Worm (Caenorhabditis elegans) whole organism, L1 larva: ENCODE measurements around the gene unc-130.

Experiments used
- C04F5.9 ChIP-seq: sonication (generic microtip); optimal IDR thresholded peaks from 2 replicates; lab custom pipeline; 2016; ENCODE audit warnings: missing genetic modification characterization, missing compliant biosample characterization
- F16B12.6 ChIP-seq: fragments of 150-350 bp; optimal IDR thresholded peaks from 2 replicates; lab custom pipeline; 2014; ENCODE audit warnings: missing biosample characterization, missing genetic modification characterization
- alr-1 ChIP-seq: fragments of 200-800 bp; sonication (Bioruptor generic); optimal IDR thresholded peaks from 2 replicates; lab custom pipeline; 2018; ENCODE audit warnings: borderline replicate concordance, mild to moderate bottlenecking, missing genetic modification characterization, missing compliant biosample characterization
- blmp-1 ChIP-seq: fragments of 150-350 bp; optimal IDR thresholded peaks from 2 replicates; lab custom pipeline; 2014; ENCODE audit warnings: missing biosample characterization, missing genetic modification characterization
- ceh-8 ChIP-seq: fragments of 200-800 bp; sonication (Bioruptor generic); optimal IDR thresholded peaks from 2 replicates; lab custom pipeline; 2018; ENCODE audit warnings: mild to moderate bottlenecking, missing genetic modification characterization, moderate library complexity, missing compliant biosample characterization
- ceh-88 ChIP-seq: fragments of 200-800 bp; sonication (Bioruptor generic); IDR thresholded peaks from 2 replicates; pipeline ENCODE4 v1.3.6; 2022; ENCODE audit warnings: missing genetic modification characterization, missing compliant biosample characterization
- ceh-90 ChIP-seq: sonication (generic microtip); optimal IDR thresholded peaks from 2 replicates; lab custom pipeline; 2016; ENCODE audit warnings: missing genetic modification characterization, missing compliant biosample characterization
- ces-1 ChIP-seq: fragments of 150-350 bp; optimal IDR thresholded peaks from 2 replicates; lab custom pipeline; 2014; ENCODE audit warnings: missing biosample characterization, missing genetic modification reagents, missing genetic modification characterization
- dpl-1 ChIP-seq, 3 experiments: fragments of 150-350 bp in 2 of 3; sonication (generic microtip) in 1 of 3; optimal IDR thresholded peaks; 2 replicates each; lab custom pipeline; 2014 to 2017; ENCODE audit warnings: missing biosample characterization in 3 of 3, missing genetic modification characterization in 3 of 3, missing genetic modification reagents in 3 of 3
- dsc-1 ChIP-seq: sonication (generic microtip); optimal IDR thresholded peaks from 2 replicates; lab custom pipeline; 2016; ENCODE audit warnings: mild to moderate bottlenecking, missing genetic modification characterization, missing compliant biosample characterization
- efl-1 ChIP-seq, 4 experiments: fragments of 150-350 bp; optimal IDR thresholded peaks in 3 of 4; peaks in 1 of 4; 1 replicate in 1 of 4; 2 replicates in 3 of 4; lab custom pipeline; 2014; ENCODE audit warnings: missing biosample characterization in 2 of 4, missing genetic modification characterization in 2 of 4, missing genetic modification reagents in 2 of 4
- efl-3 ChIP-seq: fragments of 200-800 bp; sonication (Bioruptor generic); optimal IDR thresholded peaks from 2 replicates; lab custom pipeline; 2018; ENCODE audit warnings: mild to moderate bottlenecking, missing genetic modification characterization, missing compliant biosample characterization
- egl-13 ChIP-seq: sonication (generic microtip); optimal IDR thresholded peaks from 2 replicates; lab custom pipeline; 2016; ENCODE audit warnings: missing genotype, missing genetic modification reagents, missing genetic modification characterization, missing compliant biosample characterization
- elt-3 ChIP-seq, 6 experiments: fragments of 150-350 bp in 1 of 6; sonication (generic microtip); optimal IDR thresholded peaks; 2 replicates each; lab custom pipeline; 2017 to 2018; ENCODE audit warnings: missing biosample characterization in 6 of 6, missing genetic modification characterization in 6 of 6, inconsistent platforms in 1 of 6
- fkh-10 ChIP-seq: sonication (generic microtip); optimal IDR thresholded peaks from 2 replicates; lab custom pipeline; 2017; ENCODE audit warnings: missing biosample characterization, missing genetic modification reagents, missing genetic modification characterization
- fkh-4 ChIP-seq: sonication (generic microtip); optimal IDR thresholded peaks from 2 replicates; lab custom pipeline; 2016; ENCODE audit warnings: missing compliant biosample characterization, missing genetic modification characterization, borderline replicate concordance
- fkh-8 ChIP-seq: sonication (generic microtip); optimal IDR thresholded peaks from 2 replicates; lab custom pipeline; 2016; ENCODE audit warnings: mild to moderate bottlenecking, missing genetic modification characterization, missing compliant biosample characterization
- hlh-17 ChIP-seq: fragments of 200-800 bp; sonication (Bioruptor generic); optimal IDR thresholded peaks from 2 replicates; lab custom pipeline; 2018; ENCODE audit warnings: missing genetic modification characterization, mild to moderate bottlenecking, missing compliant biosample characterization, moderate library complexity, borderline replicate concordance
- irx-1 ChIP-seq: sonication (generic microtip); optimal IDR thresholded peaks from 2 replicates; lab custom pipeline; 2016; ENCODE audit warnings: missing genetic modification characterization, missing compliant biosample characterization
- isw-1 ChIP-seq: fragments of 200-800 bp; sonication (Bioruptor generic); IDR thresholded peaks from 2 replicates; pipeline ENCODE4 v1.3.6; 2022; ENCODE audit warnings: missing genetic modification characterization, missing compliant biosample characterization
- lin-13 ChIP-seq: fragments of 150-350 bp; optimal IDR thresholded peaks from 2 replicates; lab custom pipeline; 2014; ENCODE audit warnings: missing biosample characterization, missing genetic modification reagents, missing genetic modification characterization
- lin-14 ChIP-seq: fragments of 200-800 bp; sonication (Bioruptor generic); optimal IDR thresholded peaks from 2 replicates; lab custom pipeline; 2018; ENCODE audit warnings: mild to moderate bottlenecking, missing genetic modification characterization, moderate library complexity, missing compliant biosample characterization
- lin-15B ChIP-seq: fragments of 150-350 bp; sonication (generic microtip); optimal IDR thresholded peaks from 3 replicates; lab custom pipeline; 2014; ENCODE audit warnings: missing biosample characterization, missing genetic modification characterization
- lin-35 ChIP-seq, 2 experiments: fragments of 150-350 bp; optimal IDR thresholded peaks; 2 replicates each; lab custom pipeline; 2014; ENCODE audit warnings: missing biosample characterization in 2 of 2, missing genetic modification characterization in 2 of 2, missing genetic modification reagents in 2 of 2
- lir-3 ChIP-seq: sonication (generic microtip); optimal IDR thresholded peaks from 2 replicates; lab custom pipeline; 2016; ENCODE audit warnings: mild to moderate bottlenecking, missing genetic modification characterization, moderate library complexity, missing compliant biosample characterization; ENCODE audit not compliant: poor library complexity
- mep-1 ChIP-seq: fragments of 150-350 bp; optimal IDR thresholded peaks from 2 replicates; lab custom pipeline; 2014; ENCODE audit warnings: missing biosample characterization, missing genetic modification characterization
- nhr-20 ChIP-seq: sonication (generic microtip); optimal IDR thresholded peaks from 2 replicates; lab custom pipeline; 2016; ENCODE audit warnings: mild to moderate bottlenecking, missing genetic modification characterization, missing compliant biosample characterization
- nhr-237 ChIP-seq: fragments of 150-350 bp; optimal IDR thresholded peaks from 2 replicates; lab custom pipeline; 2014; ENCODE audit warnings: missing biosample characterization, missing genetic modification characterization
- nhr-28 ChIP-seq: fragments of 150-350 bp; optimal IDR thresholded peaks from 2 replicates; lab custom pipeline; 2014; ENCODE audit warnings: missing biosample characterization, missing genetic modification characterization
- nhr-47 ChIP-seq: sonication (generic microtip); optimal IDR thresholded peaks from 2 replicates; lab custom pipeline; 2016; ENCODE audit warnings: mild to moderate bottlenecking, missing genetic modification characterization, moderate library complexity, missing compliant biosample characterization
- nhr-71 ChIP-seq: sonication (generic microtip); optimal IDR thresholded peaks from 2 replicates; lab custom pipeline; 2016; ENCODE audit warnings: mild to moderate bottlenecking, missing genetic modification characterization, moderate library complexity, missing compliant biosample characterization
- nhr-76 ChIP-seq: sonication (generic microtip); optimal IDR thresholded peaks from 2 replicates; lab custom pipeline; 2017; ENCODE audit warnings: missing biosample characterization, missing genetic modification characterization
- nhr-85 ChIP-seq: sonication (generic microtip); peaks from one replicate; lab custom pipeline; 2016; ENCODE audit warnings: missing genetic modification characterization, inconsistent platforms, missing compliant biosample characterization
- nhr-90 ChIP-seq: sonication (generic microtip); optimal IDR thresholded peaks from 2 replicates; lab custom pipeline; 2016; ENCODE audit warnings: mild to moderate bottlenecking, missing genetic modification characterization, missing compliant biosample characterization; ENCODE audit not compliant: poor library complexity
- pag-3 ChIP-seq: sonication (generic microtip); optimal IDR thresholded peaks from 2 replicates; lab custom pipeline; 2017; ENCODE audit warnings: missing genetic modification characterization, mild to moderate bottlenecking, missing compliant biosample characterization, antibody characterized with exemption, borderline replicate concordance; ENCODE audit not compliant: insufficient read depth
- pqm-1 ChIP-seq: sonication (generic microtip); optimal IDR thresholded peaks from 3 replicates; lab custom pipeline; 2017; ENCODE audit warnings: missing biosample characterization, missing genetic modification characterization
- rnt-1 ChIP-seq: sonication (generic microtip); optimal IDR thresholded peaks from 2 replicates; lab custom pipeline; 2016; ENCODE audit warnings: mild to moderate bottlenecking, missing genetic modification characterization, moderate library complexity, missing compliant biosample characterization
- skn-1 ChIP-seq: fragments of 150-350 bp; optimal IDR thresholded peaks from 2 replicates; lab custom pipeline; 2014; ENCODE audit warnings: missing biosample characterization, missing genetic modification characterization
- snpc-4 ChIP-seq: fragments of 150-350 bp; optimal IDR thresholded peaks from 2 replicates; lab custom pipeline; 2014; ENCODE audit warnings: missing biosample characterization, missing genetic modification characterization
- snu-23 ChIP-seq: sonication (generic microtip); optimal IDR thresholded peaks from 2 replicates; lab custom pipeline; 2016; ENCODE audit warnings: missing genetic modification characterization, missing compliant biosample characterization
- swsn-7 ChIP-seq: sonication (generic microtip); optimal IDR thresholded peaks from 2 replicates; lab custom pipeline; 2016; ENCODE audit warnings: missing genetic modification characterization, missing compliant biosample characterization
- tbx-2 ChIP-seq: sonication (generic microtip); optimal IDR thresholded peaks from 2 replicates; lab custom pipeline; 2016; ENCODE audit warnings: missing genetic modification characterization, missing compliant biosample characterization
- unc-130 ChIP-seq: fragments of 150-350 bp; optimal IDR thresholded peaks from 2 replicates; lab custom pipeline; 2017; ENCODE audit warnings: missing biosample characterization, missing genetic modification characterization, inconsistent platforms
- unc-86 ChIP-seq: sonication (generic microtip); optimal IDR thresholded peaks from 2 replicates; lab custom pipeline; 2016; ENCODE audit warnings: missing genetic modification characterization, missing compliant biosample characterization
- unc-98 ChIP-seq: fragments of 200-800 bp; sonication (Bioruptor generic); IDR thresholded peaks from 2 replicates; pipeline ENCODE4 v1.3.6; 2022; ENCODE audit warnings: missing genetic modification characterization, missing compliant biosample characterization
- xbp-1 ChIP-seq: sonication (generic microtip); optimal IDR thresholded peaks from 2 replicates; lab custom pipeline; 2016; ENCODE audit warnings: missing genetic modification characterization, missing compliant biosample characterization

unc-130 gene

DNA sequence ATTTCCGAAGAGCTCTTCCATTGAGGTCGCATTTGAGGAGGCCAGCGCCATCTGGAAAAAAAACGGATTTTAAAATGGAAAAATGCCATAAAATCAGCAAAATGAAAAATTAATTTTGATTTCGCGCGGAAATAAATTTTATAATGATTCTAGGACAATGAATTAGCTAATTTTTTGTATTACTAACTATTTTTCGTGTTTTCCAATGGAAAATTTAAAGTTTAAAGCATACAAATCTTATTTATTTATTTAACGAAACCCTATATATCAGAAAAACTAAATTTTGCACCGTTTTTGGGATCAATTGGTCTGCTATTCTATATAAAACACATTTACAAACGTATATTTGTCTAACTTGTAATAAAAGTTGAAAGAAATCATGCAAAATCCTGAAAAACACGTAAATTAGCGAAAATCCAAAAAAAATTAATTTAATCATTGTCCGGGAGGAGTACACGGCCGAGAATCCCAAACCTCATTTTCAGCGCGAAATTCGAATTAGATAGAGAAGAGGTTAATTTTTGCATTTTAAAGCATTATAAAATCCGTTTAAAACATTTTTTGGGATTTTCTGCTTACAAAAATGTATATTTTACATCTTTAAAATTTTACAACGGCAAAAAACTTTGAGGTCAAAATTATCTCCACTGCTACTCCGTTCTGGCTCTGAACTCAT is 8.5 kb downstream of the unc-130 start, which contains the start of gene C47G2.3 (continued):
- TF ChIP-seq xbp-1 (tag; lab: Kevin White, UChicago) (peak; percentile 31), blmp-1 (tag; lab: Kevin White, UChicago) (peak; percentile 7), nhr-90 (tag; lab: Kevin White, UChicago) (peak; percentile 73), snu-23 (peak; percentile 48), nhr-237 (tag; lab: Kevin White, UChicago) (no peak), F16B12.6 (tag; lab: Kevin White, UChicago) (no peak), dpl-1 (GFP tag; optimal IDR thresholded peaks at IDR 0.05; lab: Kevin White, UChicago) (peak; percentile 73 to 86 (median 85)), efl-1 (optimal IDR thresholded peaks at IDR 0.05; lab: Kevin White, UChicago) (peak; percentile 80 to 88), efl-1 (GFP tag; optimal IDR thresholded peaks at IDR 0.05 in 1 of 2; lab: Kevin White, UChicago) (peak; percentile 86 to 99), mep-1 (tag; lab: Kevin White, UChicago) (peak; percentile 4), egl-13 (peak; percentile 46), nhr-47 (tag; lab: Kevin White, UChicago) (peak; percentile 60), nhr-28 (peak; percentile 7), pag-3 (tag; lab: Kevin White, UChicago) (no peak), irx-1 (peak; percentile 47), nhr-71 (tag; lab: Kevin White, UChicago) (peak; percentile 66), lir-3 (peak; percentile 60), nhr-76 (tag; lab: Kevin White, UChicago) (no peak), tbx-2 (tag; lab: Kevin White, UChicago) (peak; percentile 37), lin-13 (GFP tag; lab: Kevin White, UChicago) (no peak), lin-35 (GFP tag; optimal IDR thresholded peaks at IDR 0.05; lab: Kevin White, UChicago) (peak; percentile 54 to 90), alr-1 (tag; lab: Kevin White, UChicago) (no peak), skn-1 (peak; percentile 30), fkh-4 (peak; percentile 31), lin-15B (tag; lab: Kevin White, UChicago) (no peak), nhr-85 (peak; percentile 75), ces-1 (GFP tag; lab: Kevin White, UChicago) (no peak), rnt-1 (tag; lab: Kevin White, UChicago) (peak; percentile 85), lin-14 (GFP tag; lab: Kevin White, UChicago) (peak; percentile 4)

DNA sequence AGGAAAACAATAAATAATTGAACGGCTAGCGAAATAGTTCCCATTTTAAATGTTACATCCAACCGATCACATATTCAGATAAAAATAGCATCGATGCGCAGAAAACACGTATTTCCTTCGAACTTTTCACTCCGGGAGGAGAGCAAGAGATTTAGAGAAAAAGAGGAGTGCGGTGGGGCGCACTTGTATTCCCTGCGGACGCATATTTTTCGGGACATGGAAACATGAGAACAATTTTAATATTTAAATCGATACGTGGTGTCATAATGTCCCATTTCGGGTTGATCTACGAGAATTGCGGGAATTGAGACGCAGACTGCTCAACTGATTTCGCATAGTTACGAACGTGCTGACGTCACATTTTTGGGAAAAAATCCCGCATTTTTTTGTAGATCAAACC is 11.7 kb downstream of the unc-130 start, which contains the start of gene C47G2.4:
Gene C47G2.4 (minus strand): TSS at position 174 of the 400 bp plus-strand sequence.
- no peak for TF ChIP-seq fkh-10
- peak; percentile 58 for TF ChIP-seq mep-1 (tag; lab: Kevin White, UChicago)
- TF ChIP-seq rnt-1 (tag; lab: Kevin White, UChicago): peak; percentile 83
- TF ChIP-seq snu-23: peak; percentile 79
- TF ChIP-seq nhr-47 (tag; lab: Kevin White, UChicago): peak; percentile 78
- peak; percentile 64 for TF ChIP-seq nhr-90 (tag; lab: Kevin White, UChicago)
- TF ChIP-seq xbp-1 (tag; lab: Kevin White, UChicago): peak; percentile 64
- TF ChIP-seq egl-13: peak; percentile 11
- peak; percentile 43 for TF ChIP-seq dsc-1 (tag; lab: Kevin White, UChicago)
- TF ChIP-seq pqm-1: no peak
- TF ChIP-seq snpc-4 (tag; lab: Kevin White, UChicago): peak; percentile 24
- no peak for TF ChIP-seq ceh-90 (tag; lab: Kevin White, UChicago)
- peak; percentile 55 for TF ChIP-seq isw-1 (GFP tag; lab: Robert Waterston, UW)
- peak; percentile 64 for TF ChIP-seq swsn-7 (tag; lab: Kevin White, UChicago)
- TF ChIP-seq nhr-20 (tag; lab: Kevin White, UChicago): peak; percentile 74
- TF ChIP-seq unc-98 (GFP tag; lab: Robert Waterston, UW): peak; percentile 18; the same call in 1 of the 2 replicates
- TF ChIP-seq hlh-17 (GFP tag; lab: Kevin White, UChicago): no peak
- no peak for TF ChIP-seq ceh-8
- TF ChIP-seq dpl-1 (GFP tag; optimal IDR thresholded peaks at IDR 0.05; lab: Kevin White, UChicago): peak; percentile 64 to 77 (median 71)
- TF ChIP-seq skn-1: peak; percentile 50
- peak; percentile 79 for TF ChIP-seq efl-1 (optimal IDR thresholded peaks at IDR 0.05; lab: Kevin White, UChicago)
- TF ChIP-seq efl-1 (GFP tag; optimal IDR thresholded peaks at IDR 0.05 in 1 of 2; lab: Kevin White, UChicago): peak; percentile 76 to 97
- TF ChIP-seq unc-86 (tag; lab: Kevin White, UChicago): peak; percentile 54
- TF ChIP-seq nhr-76 (tag; lab: Kevin White, UChicago): no peak
- no peak for TF ChIP-seq ceh-88
- peak; percentile 70 for TF ChIP-seq lir-3
- peak in 1 of 6 experiments; percentile 20 for TF ChIP-seq elt-3 (tag; optimal IDR thresholded peaks at IDR 0.05; lab: Kevin White, UChicago)
- peak; percentile 49 for TF ChIP-seq fkh-8 (tag; lab: Kevin White, UChicago)
- no peak for TF ChIP-seq efl-3 (GFP tag; lab: Kevin White, UChicago)
- peak; percentile 81 for TF ChIP-seq nhr-71 (tag; lab: Kevin White, UChicago)
- peak; percentile 20 for TF ChIP-seq unc-130 (tag; lab: Kevin White, UChicago)
- peak; percentile 32 for TF ChIP-seq C04F5.9 (tag; lab: Kevin White, UChicago)
